Worm (Caenorhabditis elegans): ENCODE measurements around the gene chil-17.
"Not testable (repeated sequence)": the region's sequence is repeated elsewhere in the genome, so short reads cannot be mapped to it uniquely, and the experiment has no call there.

The chil-17 gene

ce11 chrII:9466095-9466494 is 26.1 kb upstream of the chil-17 start, which contains the start of gene chil-22:
chil-22 (minus strand) TSS chrII:9466195.
- TF ChIP-seq mdl-1 (tag; optimal IDR thresholded peaks at IDR 0.05) (no peak), mml-1 (tag; optimal IDR thresholded peaks at IDR 0.05) (no peak), lin-39 (tag; optimal IDR thresholded peaks at IDR 0.05) (no peak), nhr-76 (tag; optimal IDR thresholded peaks at IDR 0.05) (no peak), unc-39 (tag; optimal IDR thresholded peaks at IDR 0.05) (no peak), ceh-9 (tag; optimal IDR thresholded peaks at IDR 0.05) (no peak)

ce11 chrII:9461881-9462280 is 21.9 kb upstream of the chil-17 start, which contains the start of gene chil-21:
chil-21 (minus strand) TSS chrII:9461981.
- TF ChIP-seq mml-1, daf-12, fkh-2 (tag; optimal IDR thresholded peaks at IDR 0.05): not testable (repeated sequence)

ce11 chrII:9459462-9459861 is 19.5 kb upstream of the chil-17 start, which contains the start of gene R09D1.14:
R09D1.14 (minus strand) TSS chrII:9459562.
- not testable (repeated sequence) for TF ChIP-seq ceh-82, skn-1, ceh-28 (tag; optimal IDR thresholded peaks at IDR 0.05)

- TF ChIP-seq nhr-76 (tag; optimal IDR thresholded peaks at IDR 0.05) (no peak), nhr-77 (tag; optimal IDR thresholded peaks at IDR 0.05) (no peak), ama-1 (optimal IDR thresholded peaks at IDR 0.05) (no peak)
Measured at ce11 chrII:9454304-9454703, 14.3 kb upstream of the chil-17 start, which contains the start of gene chil-19. chil-19 (minus strand) TSS chrII:9454404.

ce11 chrII:9452172-9452571 is 12.2 kb upstream of the chil-17 start, which contains the start of gene R09D1.12:
R09D1.12 (minus strand) TSS chrII:9452272.
- TF ChIP-seq nfya-1 (tag; optimal IDR thresholded peaks at IDR 0.05; ENCODE audit: insufficient read depth); ceh-28 (tag; optimal IDR thresholded peaks at IDR 0.05); R02D3.7 (tag; optimal IDR thresholded peaks at IDR 0.05): not testable (repeated sequence)

- no peak for TF ChIP-seq zag-1 (tag; optimal IDR thresholded peaks at IDR 0.05)
- no peak for TF ChIP-seq nhr-12 (tag; optimal IDR thresholded peaks at IDR 0.05)
- TF ChIP-seq lin-15B (tag; optimal IDR thresholded peaks at IDR 0.05): no peak
- no peak for TF ChIP-seq nhr-76 (tag; optimal IDR thresholded peaks at IDR 0.05)
- no peak for TF ChIP-seq nhr-67 (tag; optimal IDR thresholded peaks at IDR 0.05)
- TF ChIP-seq pha-4 (tag; optimal IDR thresholded peaks at IDR 0.05): no peak
Measured at ce11 chrII:9447965-9448364, 8.0 kb upstream of the chil-17 start, which contains the start of gene chil-18. chil-18 (plus strand) TSS chrII:9448265.

- no peak for TF ChIP-seq ztf-11 (tag; optimal IDR thresholded peaks at IDR 0.05)
- TF ChIP-seq R02D3.7 (tag; optimal IDR thresholded peaks at IDR 0.05): no peak
- TF ChIP-seq fos-1 (tag; optimal IDR thresholded peaks at IDR 0.05): no peak
- TF ChIP-seq elt-3 (tag; optimal IDR thresholded peaks at IDR 0.05): no peak
- no peak for TF ChIP-seq lin-15B (tag; optimal IDR thresholded peaks at IDR 0.05)
- no peak for TF ChIP-seq nhr-76 (tag; optimal IDR thresholded peaks at IDR 0.05)
- no peak for TF ChIP-seq nhr-23 (tag; optimal IDR thresholded peaks at IDR 0.05)
- TF ChIP-seq skn-1 (tag; optimal IDR thresholded peaks at IDR 0.05): no peak
- TF ChIP-seq unc-62 (GFP tag; optimal IDR thresholded peaks at IDR 0.05): no peak
- no peak for TF ChIP-seq nhr-67 (tag; optimal IDR thresholded peaks at IDR 0.05)
- no peak for TF ChIP-seq elt-1 (tag; optimal IDR thresholded peaks at IDR 0.05)
- TF ChIP-seq nfya-1 (tag; optimal IDR thresholded peaks at IDR 0.05; ENCODE audit: insufficient read depth): no peak
- no peak for TF ChIP-seq nhr-237 (tag; optimal IDR thresholded peaks at IDR 0.05)
- TF ChIP-seq nhr-77 (tag; optimal IDR thresholded peaks at IDR 0.05): no peak
- no peak for TF ChIP-seq lsy-12 (tag; optimal IDR thresholded peaks at IDR 0.05)
- no peak for TF ChIP-seq pha-4 (tag; optimal IDR thresholded peaks at IDR 0.05)
- TF ChIP-seq ztf-4 (tag; optimal IDR thresholded peaks at IDR 0.05): no peak
- TF ChIP-seq sea-2 (GFP tag; optimal IDR thresholded peaks at IDR 0.05): no peak
- TF ChIP-seq jun-1 (tag; optimal IDR thresholded peaks at IDR 0.05): no peak
Measured at ce11 chrII:9445368-9445767, 5.4 kb upstream of the chil-17 start, which contains the start of gene R09D1.13. R09D1.13 (minus strand) TSS chrII:9445468.

Measured in whole organism, L3 larva.